Fruit fly (Drosophila melanogaster) whole organism, prepupa: ENCODE measurements around the gene CG13465.
A peak's percentile ranks its signal among the peaks of the same experiment; 100 is the strongest.

Experiments
- Blimp-1 ChIP-seq: fragments of 200-800 bp; sonication (Bioruptor generic); optimal IDR thresholded peaks from 3 replicates; lab custom pipeline; 2017; ENCODE audit warnings: missing biosample characterization, missing genetic modification characterization, mild to moderate bottlenecking, moderate library complexity, missing genetic modification reagents
- CG10669 ChIP-seq: fragments of 200-800 bp; sonication (Bioruptor generic); optimal IDR thresholded peaks from 3 replicates; lab custom pipeline; 2018; ENCODE audit warnings: missing biosample characterization, mild to moderate bottlenecking, missing genetic modification characterization, moderate library complexity
- CG11902 ChIP-seq: fragments of 200-800 bp; sonication (Bioruptor generic); optimal IDR thresholded peaks from 3 replicates; lab custom pipeline; 2016; ENCODE audit warnings: missing biosample characterization, missing genetic modification characterization
- CG1621 ChIP-seq: fragments of 200-800 bp; sonication (Bioruptor generic); optimal IDR thresholded peaks from 3 replicates; lab custom pipeline; 2018; ENCODE audit warnings: missing biosample characterization, mild to moderate bottlenecking, missing genetic modification characterization
- CG31627 ChIP-seq: fragments of 200-800 bp; sonication (Bioruptor generic); optimal IDR thresholded peaks from 3 replicates; lab custom pipeline; 2016; ENCODE audit warnings: missing biosample characterization, missing genetic modification characterization
- CG3919 ChIP-seq: fragments of 200-800 bp; sonication (Bioruptor generic); optimal IDR thresholded peaks from 3 replicates; lab custom pipeline; 2016; ENCODE audit warnings: missing biosample characterization, missing genetic modification characterization
- CG4318 ChIP-seq: fragments of 200-800 bp; sonication (Bioruptor generic); optimal IDR thresholded peaks from 3 replicates; lab custom pipeline; 2017; ENCODE audit warnings: missing biosample characterization, mild to moderate bottlenecking, missing genetic modification characterization
- CG6163 ChIP-seq: fragments of 200-800 bp; sonication (Bioruptor generic); IDR thresholded peaks from 3 replicates; pipeline ENCODE4 v1.3.6; 2022; ENCODE audit warnings: missing biosample characterization, missing genetic modification characterization
- CG6276 ChIP-seq: fragments of 200-800 bp; sonication (Bioruptor generic); optimal IDR thresholded peaks from 2 replicates; lab custom pipeline; 2017; ENCODE audit warnings: missing biosample characterization, mild to moderate bottlenecking, missing genetic modification characterization
- CG6792 ChIP-seq: fragments of 200-800 bp; sonication (Bioruptor generic); optimal IDR thresholded peaks from 3 replicates; lab custom pipeline; 2016; ENCODE audit warnings: missing biosample characterization, missing genetic modification characterization
- CG6808 ChIP-seq: fragments of 200-800 bp; sonication (Bioruptor generic); optimal IDR thresholded peaks from 3 replicates; lab custom pipeline; 2017; ENCODE audit warnings: missing biosample characterization, missing genetic modification characterization, mild to moderate bottlenecking, moderate library complexity, missing genetic modification reagents
- CG6854 ChIP-seq: fragments of 200-800 bp; sonication (Bioruptor generic); optimal IDR thresholded peaks from 2 replicates; lab custom pipeline; 2017; ENCODE audit warnings: missing biosample characterization, mild to moderate bottlenecking, missing genetic modification characterization
- CG7368 ChIP-seq: fragments of 200-800 bp; sonication (Bioruptor generic); optimal IDR thresholded peaks from 3 replicates; lab custom pipeline; 2016; ENCODE audit warnings: missing biosample characterization, missing genetic modification characterization
- CG8119 ChIP-seq: fragments of 200-800 bp; sonication (Bioruptor generic); IDR thresholded peaks from 3 replicates; pipeline ENCODE4 v1.3.6; 2022; ENCODE audit warnings: missing biosample characterization, missing genetic modification characterization
- CG8319 ChIP-seq: fragments of 200-800 bp; sonication (Bioruptor generic); optimal IDR thresholded peaks from 3 replicates; lab custom pipeline; 2016; ENCODE audit warnings: missing biosample characterization, missing genetic modification characterization
- CG8632 ChIP-seq: fragments of 200-800 bp; sonication (Bioruptor generic); optimal IDR thresholded peaks from 3 replicates; lab custom pipeline; 2016; ENCODE audit warnings: missing biosample characterization, missing genetic modification characterization
- CG9139 ChIP-seq: fragments of 200-800 bp; sonication (Bioruptor generic); optimal IDR thresholded peaks from 3 replicates; lab custom pipeline; 2017; ENCODE audit warnings: missing biosample characterization, mild to moderate bottlenecking, missing genetic modification characterization
- Eip93F ChIP-seq: fragments of 200-800 bp; sonication (Bioruptor generic); optimal IDR thresholded peaks from 2 replicates; lab custom pipeline; 2016; ENCODE audit warnings: missing biosample characterization, mild to moderate bottlenecking, missing genetic modification characterization
- Ets21C ChIP-seq: fragments of 200-800 bp; sonication (Bioruptor generic); optimal IDR thresholded peaks from 3 replicates; lab custom pipeline; 2016; ENCODE audit warnings: missing biosample characterization, missing genetic modification characterization
- Ets96B ChIP-seq: fragments of 200-800 bp; optimal IDR thresholded peaks from 2 replicates; lab custom pipeline; 2019; ENCODE audit warnings: missing biosample characterization, mild to moderate bottlenecking, missing genetic modification characterization, moderate library complexity
- Gug ChIP-seq: fragments of 200-800 bp; sonication (Bioruptor generic); IDR thresholded peaks from 2 replicates; pipeline ENCODE4 v1.3.6; 2022; ENCODE audit warnings: missing biosample characterization, missing genetic modification characterization
- Hr39 ChIP-seq: fragments of 200-800 bp; sonication (Bioruptor generic); optimal IDR thresholded peaks from 2 replicates; lab custom pipeline; 2016; ENCODE audit warnings: missing biosample characterization, missing genetic modification characterization
- Hr4 ChIP-seq: fragments of 200-800 bp; sonication (Bioruptor generic); optimal IDR thresholded peaks from 3 replicates; lab custom pipeline; 2016; ENCODE audit warnings: missing biosample characterization, missing genetic modification characterization
- Sox14 ChIP-seq: fragments of 200-800 bp; sonication (Bioruptor generic); optimal IDR thresholded peaks from 3 replicates; lab custom pipeline; 2016; ENCODE audit warnings: missing biosample characterization, missing genetic modification characterization
- Sox15 ChIP-seq: fragments of 200-800 bp; sonication (Bioruptor generic); optimal IDR thresholded peaks from 3 replicates; lab custom pipeline; 2016; ENCODE audit warnings: missing biosample characterization, missing genetic modification characterization
- achi ChIP-seq: fragments of 200-800 bp; sonication (Bioruptor generic); optimal IDR thresholded peaks from 3 replicates; lab custom pipeline; 2016; ENCODE audit warnings: missing biosample characterization, missing genetic modification characterization
- dac ChIP-seq: fragments of 200-800 bp; sonication (Bioruptor generic); optimal IDR thresholded peaks from 2 replicates; lab custom pipeline; 2017; ENCODE audit warnings: missing biosample characterization, mild to moderate bottlenecking, missing genetic modification characterization
- eg ChIP-seq: fragments of 200-800 bp; sonication (Bioruptor generic); IDR thresholded peaks from 3 replicates; pipeline ENCODE4 v1.3.6; 2022; ENCODE audit warnings: missing biosample characterization, missing genetic modification characterization
- esn ChIP-seq: fragments of 200-800 bp; sonication (Bioruptor generic); optimal IDR thresholded peaks from 2 replicates; lab custom pipeline; 2016; ENCODE audit warnings: missing biosample characterization, mild to moderate bottlenecking, missing genetic modification characterization, moderate library complexity
- fd59A ChIP-seq: fragments of 200-800 bp; sonication (Bioruptor generic); optimal IDR thresholded peaks from 2 replicates; lab custom pipeline; 2017; ENCODE audit warnings: missing biosample characterization, mild to moderate bottlenecking, missing genetic modification characterization, missing genetic modification reagents
- fd85E ChIP-seq: fragments of 200-800 bp; sonication (Bioruptor generic); optimal IDR thresholded peaks from 3 replicates; lab custom pipeline; 2016; ENCODE audit warnings: missing biosample characterization, missing genetic modification characterization
- fkh ChIP-seq: fragments of 200-800 bp; sonication (Bioruptor generic); optimal IDR thresholded peaks from 3 replicates; lab custom pipeline; 2017; ENCODE audit warnings: missing biosample characterization, mild to moderate bottlenecking, missing genetic modification characterization, moderate library complexity
- lz ChIP-seq: fragments of 200-800 bp; sonication (Bioruptor generic); optimal IDR thresholded peaks from 3 replicates; lab custom pipeline; 2016; ENCODE audit warnings: missing biosample characterization, missing genetic modification characterization
- net ChIP-seq: fragments of 200-800 bp; sonication (Bioruptor generic); optimal IDR thresholded peaks from 3 replicates; lab custom pipeline; 2016; ENCODE audit warnings: missing biosample characterization, missing genetic modification characterization
- pdm3 ChIP-seq: fragments of 200-800 bp; sonication (Bioruptor generic); optimal IDR thresholded peaks from 3 replicates; lab custom pipeline; 2016; ENCODE audit warnings: missing biosample characterization, missing genetic modification characterization
- salr ChIP-seq, 2 experiments: fragments of 200-800 bp; sonication (Bioruptor generic); optimal IDR thresholded peaks; 3 replicates each; lab custom pipeline; 2016 to 2018; ENCODE audit warnings: missing biosample characterization in 2 of 2, missing genetic modification characterization in 2 of 2, mild to moderate bottlenecking in 1 of 2
- spab ChIP-seq: fragments of 200-800 bp; sonication (Bioruptor generic); optimal IDR thresholded peaks from 2 replicates; lab custom pipeline; 2017; ENCODE audit warnings: missing biosample characterization, mild to moderate bottlenecking, missing genetic modification characterization, missing genetic modification reagents
- ss ChIP-seq, 2 experiments: fragments of 200-800 bp; sonication (Bioruptor generic); optimal IDR thresholded peaks; 2 replicates in 1 of 2; 3 replicates in 1 of 2; lab custom pipeline; 2017 to 2018; ENCODE audit warnings: mild to moderate bottlenecking in 2 of 2, missing biosample characterization in 2 of 2, missing genetic modification characterization in 2 of 2, moderate library complexity in 1 of 2
- svp ChIP-seq: fragments of 200-800 bp; sonication (Bioruptor generic); peaks from one replicate; lab custom pipeline; 2016; ENCODE audit warnings: missing biosample characterization, missing genetic modification characterization

Gene CG13465

dm6 chr3L:14977536-14978495 is 33.7 kb upstream of the CG13465 start (continued):
- TF ChIP-seq CG3919 (GFP tag; lab: Kevin White, UChicago), result peak; percentile 22
- peak; percentile 37 for TF ChIP-seq Ets21C (GFP tag; lab: Kevin White, UChicago)
- peak; percentile 46 for TF ChIP-seq achi (GFP tag; lab: Kevin White, UChicago)
- peak; percentile 5 for TF ChIP-seq CG8319 (GFP tag; lab: Kevin White, UChicago)
- TF ChIP-seq CG8632 (GFP tag; lab: Kevin White, UChicago), result peak; percentile 33
- peak; percentile 16 for TF ChIP-seq net (GFP tag; lab: Kevin White, UChicago)
- TF ChIP-seq ss (GFP tag; optimal IDR thresholded peaks at IDR 0.05; lab: Kevin White, UChicago), result peak; percentile 2 to 65
- peak; percentile 49 for TF ChIP-seq fd59A (GFP tag; lab: Kevin White, UChicago)
- TF ChIP-seq CG8119 (GFP tag; lab: Robert Waterston, UW), result no peak
- no peak for TF ChIP-seq Gug (GFP tag; lab: Robert Waterston, UW)
- peak; percentile 20 to 82 for TF ChIP-seq salr (GFP tag; optimal IDR thresholded peaks at IDR 0.05; lab: Kevin White, UChicago)
- peak; percentile 65 for TF ChIP-seq CG31627 (GFP tag; lab: Kevin White, UChicago)
- TF ChIP-seq CG6854 (GFP tag; lab: Kevin White, UChicago), result no peak
- peak; percentile 37 for TF ChIP-seq pdm3
- TF ChIP-seq Sox14 (GFP tag; lab: Kevin White, UChicago), result peak; percentile 49
- TF ChIP-seq Hr4 (GFP tag; lab: Kevin White, UChicago), result no peak
- no peak for TF ChIP-seq fd85E (GFP tag; lab: Kevin White, UChicago)
- no peak for TF ChIP-seq Eip93F (GFP tag; lab: Kevin White, UChicago)
- peak; percentile 59 for TF ChIP-seq spab
- peak; percentile 28 for TF ChIP-seq lz (GFP tag; lab: Kevin White, UChicago)
- no peak for TF ChIP-seq CG6276

DNA sequence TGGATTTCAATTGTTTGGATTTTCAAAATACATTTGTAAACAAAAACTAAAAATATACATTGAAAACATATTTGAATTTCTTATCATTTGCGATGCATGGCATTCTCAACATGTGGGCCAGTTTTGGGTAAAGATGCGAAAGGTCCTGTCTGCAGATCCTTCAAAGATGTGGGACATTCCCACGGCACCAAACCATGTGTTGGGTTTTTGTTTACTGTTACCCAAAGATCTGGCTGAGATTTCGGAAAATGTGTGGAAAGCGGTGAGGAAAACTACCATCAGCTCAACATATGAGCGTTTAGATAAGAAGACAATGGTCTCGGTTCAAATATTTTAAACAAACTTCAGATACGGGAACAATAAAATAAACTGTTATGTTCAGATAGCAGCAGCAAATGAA is 31.9 kb upstream of the CG13465 start:
- TF ChIP-seq CG1621 (no peak), fkh (GFP tag; lab: Kevin White, UChicago) (peak; percentile 29), CG4318 (GFP tag; lab: Kevin White, UChicago) (no peak), svp (GFP tag; lab: Kevin White, UChicago) (peak; percentile 35), CG6163 (GFP tag; lab: Robert Waterston, UW) (no peak), CG6792 (GFP tag; lab: Kevin White, UChicago) (no peak), Ets96B (tag; lab: Kevin White, UChicago) (no peak), esn (GFP tag; lab: Kevin White, UChicago) (no peak), CG8119 (GFP tag; lab: Robert Waterston, UW) (no peak), dac (GFP tag; lab: Kevin White, UChicago) (no peak), CG7368 (GFP tag; lab: Kevin White, UChicago) (no peak)

DNA sequence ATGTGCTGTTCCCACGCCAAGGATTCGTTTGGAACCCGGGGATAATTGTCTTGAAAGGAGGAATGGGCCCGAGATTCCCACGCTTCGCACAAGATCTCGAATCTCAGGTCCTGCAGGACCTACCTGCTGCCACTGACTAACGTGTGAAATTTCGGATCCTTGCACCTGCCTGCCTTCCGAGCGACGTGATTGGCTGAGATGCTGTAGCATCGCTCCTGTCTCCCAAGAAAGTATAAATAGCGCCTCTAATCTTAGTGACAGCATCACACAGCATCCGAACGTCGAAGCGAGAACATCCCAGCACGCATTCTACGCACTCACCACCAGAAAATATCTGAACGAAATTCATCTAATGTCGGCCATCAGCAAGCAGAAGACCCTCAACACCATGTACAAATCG is 30.8 kb upstream of the CG13465 start:
- TF ChIP-seq Sox15, result no peak
- no peak for TF ChIP-seq CG9139 (GFP tag; lab: Kevin White, UChicago)
- no peak for TF ChIP-seq esn (GFP tag; lab: Kevin White, UChicago)
- no peak for TF ChIP-seq Hr39 (GFP tag; lab: Kevin White, UChicago)
- no peak for TF ChIP-seq fkh (GFP tag; lab: Kevin White, UChicago)
- TF ChIP-seq CG8119 (GFP tag; lab: Robert Waterston, UW), result no peak
- TF ChIP-seq achi (GFP tag; lab: Kevin White, UChicago), result no peak
- no peak for TF ChIP-seq CG10669 (GFP tag; lab: Kevin White, UChicago)
- no peak for TF ChIP-seq ss (GFP tag; optimal IDR thresholded peaks at IDR 0.05; lab: Kevin White, UChicago)
- TF ChIP-seq eg, result no peak
- TF ChIP-seq lz (GFP tag; lab: Kevin White, UChicago), result no peak
- no peak for TF ChIP-seq CG6808 (GFP tag; lab: Kevin White, UChicago)
- no peak for TF ChIP-seq CG11902 (GFP tag; lab: Kevin White, UChicago)
- TF ChIP-seq CG6854 (GFP tag; lab: Kevin White, UChicago), result no peak
- TF ChIP-seq Ets96B (tag; lab: Kevin White, UChicago), result no peak
- no peak for TF ChIP-seq fd59A (GFP tag; lab: Kevin White, UChicago)
- no peak for TF ChIP-seq Blimp-1
